Fruit fly (Drosophila melanogaster) whole organism, wandering third instar larva: ENCODE data around the gene ph-d.

Source experiments
- Abd-B ChIP-seq: fragments of >200 bp; optimal IDR thresholded peaks from 2 replicates; lab custom pipeline; 2017; ENCODE audit warnings: missing biosample characterization, missing genetic modification characterization
- CG32264 ChIP-seq: fragments of 200-800 bp; sonication (Bioruptor generic); optimal IDR thresholded peaks from 2 replicates; lab custom pipeline; 2016; ENCODE audit warnings: missing biosample characterization, missing genetic modification characterization
- CG9705 ChIP-seq: fragments of 200-800 bp; sonication (Bioruptor generic); optimal IDR thresholded peaks from 2 replicates; lab custom pipeline; 2018; ENCODE audit warnings: missing biosample characterization, mild to moderate bottlenecking, missing genetic modification characterization
- CrebA ChIP-seq: fragments of 200-800 bp; sonication (Bioruptor generic); optimal IDR thresholded peaks from 2 replicates; lab custom pipeline; 2016; ENCODE audit warnings: missing biosample characterization, mild to moderate bottlenecking, missing genetic modification characterization, borderline replicate concordance
- Dfd ChIP-seq: fragments of >200 bp; optimal IDR thresholded peaks from 2 replicates; lab custom pipeline; 2017; ENCODE audit warnings: missing biosample characterization, missing genetic modification characterization
- Dif ChIP-seq: fragments of 200-275, 200-300 bp; sonication (Bioruptor generic); optimal IDR thresholded peaks from 2 replicates; lab custom pipeline; 2018; ENCODE audit warnings: missing biosample characterization, missing genetic modification characterization; ENCODE audit not compliant: partially characterized antibody
- GATAd ChIP-seq: sonication (Bioruptor generic); optimal IDR thresholded peaks from 2 replicates; lab custom pipeline; 2016; ENCODE audit warnings: missing biosample characterization, missing genetic modification characterization
- HLH106 ChIP-seq: fragments of 200-800 bp; optimal IDR thresholded peaks from 3 replicates; lab custom pipeline; 2019; ENCODE audit warnings: missing biosample characterization, mild to moderate bottlenecking, missing genetic modification characterization, moderate library complexity
- Hnf4 ChIP-seq: fragments of 200-800 bp; sonication (Bioruptor generic); optimal IDR thresholded peaks from 2 replicates; lab custom pipeline; 2016; ENCODE audit warnings: missing biosample characterization, mild to moderate bottlenecking, missing genetic modification characterization
- Hr78 ChIP-seq: fragments of >200 bp; optimal IDR thresholded peaks from 2 replicates; lab custom pipeline; 2017; ENCODE audit warnings: missing biosample characterization, missing genetic modification characterization
- Hr83 ChIP-seq: fragments of 200-300 bp; sonication (Bioruptor generic); optimal IDR thresholded peaks from 2 replicates; lab custom pipeline; 2016; ENCODE audit warnings: missing biosample characterization, mild to moderate bottlenecking, missing genetic modification characterization, moderate library complexity; ENCODE audit not compliant: poor library complexity, severe bottlenecking
- Mio ChIP-seq: sonication (Bioruptor generic); optimal IDR thresholded peaks from 2 replicates; lab custom pipeline; 2016; ENCODE audit warnings: missing biosample characterization, missing genetic modification characterization
- N ChIP-seq: fragments of >200 bp; optimal IDR thresholded peaks from 2 replicates; lab custom pipeline; 2018; ENCODE audit warnings: missing biosample characterization, missing external identifiers, missing genetic modification characterization
- OdsH ChIP-seq: fragments of 200-800 bp; sonication (Bioruptor generic); optimal IDR thresholded peaks from 2 replicates; lab custom pipeline; 2016; ENCODE audit warnings: missing biosample characterization, mild to moderate bottlenecking, missing genetic modification characterization
- Vsx2 ChIP-seq: fragments of 200-300, 225-300 bp; sonication (Bioruptor generic); optimal IDR thresholded peaks from 2 replicates; lab custom pipeline; 2018; ENCODE audit warnings: missing biosample characterization, missing genetic modification characterization; ENCODE audit not compliant: partially characterized antibody
- br ChIP-seq: fragments of 200-800 bp; sonication (Bioruptor generic); optimal IDR thresholded peaks from 2 replicates; lab custom pipeline; 2016; ENCODE audit warnings: missing biosample characterization, missing genetic modification characterization
- dl ChIP-seq, 2 experiments: fragments of 175-275, 200-275 bp in 1 of 2; fragments of 200-275 bp in 1 of 2; sonication (Bioruptor generic); optimal IDR thresholded peaks; lab custom pipeline; 2018; ENCODE audit warnings: mild to moderate bottlenecking in 2 of 2, missing biosample characterization in 2 of 2, missing genetic modification characterization in 2 of 2, moderate library complexity in 2 of 2; ENCODE audit not compliant: partially characterized antibody in 2 of 2, insufficient read depth in 1 of 2
- dmrt93B ChIP-seq: fragments of 200-800 bp; sonication (Bioruptor generic); optimal IDR thresholded peaks from 2 replicates; lab custom pipeline; 2018; ENCODE audit warnings: missing biosample characterization, mild to moderate bottlenecking, missing genetic modification characterization
- dsf ChIP-seq: sonication (Bioruptor generic); optimal IDR thresholded peaks from 2 replicates; lab custom pipeline; 2016; ENCODE audit warnings: missing biosample characterization, missing genetic modification characterization, borderline replicate concordance
- ey ChIP-seq: fragments of 200-800 bp; sonication (Bioruptor generic); optimal IDR thresholded peaks from 2 replicates; lab custom pipeline; 2016; ENCODE audit warnings: missing biosample characterization, missing genetic modification characterization
- foxo ChIP-seq, 2 experiments: fragments of 200-800 bp; sonication (Bioruptor generic); optimal IDR thresholded peaks; 2 replicates in 1 of 2; 3 replicates in 1 of 2; lab custom pipeline; 2016 to 2017; ENCODE audit warnings: missing biosample characterization in 2 of 2, missing genetic modification characterization in 2 of 2
- fru ChIP-seq: fragments of 200-800 bp; sonication (Bioruptor generic); optimal IDR thresholded peaks from 3 replicates; lab custom pipeline; 2016; ENCODE audit warnings: missing biosample characterization, mild to moderate bottlenecking, missing genetic modification characterization
- h ChIP-seq: fragments of 200-800 bp; sonication (Bioruptor generic); optimal IDR thresholded peaks from 3 replicates; lab custom pipeline; 2016; ENCODE audit warnings: missing biosample characterization, mild to moderate bottlenecking, missing genetic modification characterization
- jim ChIP-seq: fragments of 175-275, 200-325 bp; sonication (Bioruptor generic); optimal IDR thresholded peaks from 2 replicates; lab custom pipeline; 2016; ENCODE audit warnings: missing biosample characterization, mild to moderate bottlenecking, missing genetic modification characterization
- lola ChIP-seq: fragments of >200 bp; optimal IDR thresholded peaks from 2 replicates; lab custom pipeline; 2017; ENCODE audit warnings: missing biosample characterization, missing genetic modification characterization
- pan ChIP-seq: fragments of >200 bp; optimal IDR thresholded peaks from 2 replicates; lab custom pipeline; 2017
- psq ChIP-seq: fragments of 200-800 bp; sonication (Bioruptor generic); optimal IDR thresholded peaks from 3 replicates; lab custom pipeline; 2017; ENCODE audit warnings: missing biosample characterization, mild to moderate bottlenecking, missing genetic modification characterization, moderate library complexity
- rgr ChIP-seq: fragments of 200-800 bp; sonication (Bioruptor generic); optimal IDR thresholded peaks from 3 replicates; lab custom pipeline; 2016; ENCODE audit warnings: missing biosample characterization, mild to moderate bottlenecking, missing genetic modification characterization
- sage ChIP-seq: fragments of 200-800 bp; sonication (Bioruptor generic); optimal IDR thresholded peaks from 2 replicates; lab custom pipeline; 2016; ENCODE audit warnings: missing biosample characterization, mild to moderate bottlenecking, missing genetic modification characterization
- tai ChIP-seq: sonication (Bioruptor generic); optimal IDR thresholded peaks from 2 replicates; lab custom pipeline; 2016; ENCODE audit warnings: missing biosample characterization, missing genetic modification characterization
- usp ChIP-seq: fragments of >200 bp; optimal IDR thresholded peaks from 2 replicates; lab custom pipeline; 2017; ENCODE audit warnings: missing biosample characterization, missing genetic modification characterization
- woc ChIP-seq: sonication (Bioruptor generic); optimal IDR thresholded peaks from 2 replicates; lab custom pipeline; 2016; ENCODE audit warnings: missing biosample characterization, mild to moderate bottlenecking, missing genetic modification characterization

Gene ph-d

DNA sequence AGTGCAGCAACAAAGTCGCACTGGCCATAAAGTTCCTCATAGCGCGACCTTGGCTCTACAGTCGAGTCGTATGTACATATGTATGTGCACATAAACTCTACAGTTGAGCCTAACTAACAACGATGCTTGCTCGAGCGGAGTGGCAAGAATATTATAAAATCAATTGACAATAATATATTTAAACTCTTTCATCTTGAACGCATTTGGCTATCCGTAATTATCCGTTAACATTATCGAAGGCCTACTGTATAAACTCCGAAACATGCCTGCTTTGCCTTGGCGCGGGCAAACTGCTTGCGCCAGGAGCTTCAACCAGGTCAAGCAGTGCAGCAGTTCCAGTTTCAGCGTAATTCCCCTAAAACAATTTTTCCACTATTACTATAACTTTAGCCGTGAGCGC lies 14.4 kb downstream of the ph-d start:
- TF ChIP-seq psq (GFP tag; lab: Kevin White, UChicago): no peak
- no peak for TF ChIP-seq dmrt93B (GFP tag; lab: Kevin White, UChicago)
- TF ChIP-seq HLH106 (tag; lab: Kevin White, UChicago): no peak
- TF ChIP-seq h (GFP tag; lab: Kevin White, UChicago): no peak
- no peak for TF ChIP-seq lola (GFP tag; lab: Kevin White, UChicago)
- no peak for TF ChIP-seq CrebA (GFP tag; lab: Kevin White, UChicago)
- TF ChIP-seq woc (GFP tag; lab: Kevin White, UChicago): no peak
- no peak for TF ChIP-seq usp (GFP tag; lab: Kevin White, UChicago)
- TF ChIP-seq rgr: no peak

DNA sequence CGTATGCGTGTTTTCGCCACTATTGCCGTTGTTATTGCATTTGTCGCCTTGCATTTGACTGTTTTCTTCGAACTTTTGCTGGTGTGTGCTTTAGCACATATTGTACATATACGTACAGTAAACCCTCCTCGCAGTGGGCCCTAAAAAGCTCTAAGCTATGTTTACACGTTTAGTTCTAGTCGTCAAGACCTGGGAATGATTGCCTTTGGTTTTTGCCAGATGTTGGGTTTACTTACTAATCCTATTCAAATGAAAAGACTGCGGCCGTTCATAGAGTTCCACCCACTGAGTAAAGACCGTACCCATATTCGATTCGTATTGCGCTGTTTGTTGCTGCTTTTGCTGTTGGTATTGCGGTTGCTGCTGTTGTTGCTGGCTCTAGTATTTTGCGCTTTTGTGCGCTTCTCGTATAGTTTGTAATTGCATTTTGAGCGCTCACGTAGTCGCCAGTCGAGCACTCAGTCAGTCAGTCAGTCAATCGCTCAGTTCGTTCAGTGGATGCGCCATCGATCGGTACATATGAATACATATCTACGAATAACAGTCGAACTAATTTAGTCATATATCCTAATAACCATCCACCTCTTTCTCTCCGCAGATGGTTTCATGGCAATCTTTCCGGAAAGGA lies 15.2 kb downstream of the ph-d start:
- TF ChIP-seq Dfd (GFP tag; lab: Kevin White, UChicago) (no peak), fru (GFP tag; lab: Kevin White, UChicago) (no peak), OdsH (GFP tag; lab: Kevin White, UChicago) (no peak), sage (no peak), Vsx2 (GFP tag; lab: Kevin White, UChicago) (no peak), usp (GFP tag; lab: Kevin White, UChicago) (no peak)

DNA sequence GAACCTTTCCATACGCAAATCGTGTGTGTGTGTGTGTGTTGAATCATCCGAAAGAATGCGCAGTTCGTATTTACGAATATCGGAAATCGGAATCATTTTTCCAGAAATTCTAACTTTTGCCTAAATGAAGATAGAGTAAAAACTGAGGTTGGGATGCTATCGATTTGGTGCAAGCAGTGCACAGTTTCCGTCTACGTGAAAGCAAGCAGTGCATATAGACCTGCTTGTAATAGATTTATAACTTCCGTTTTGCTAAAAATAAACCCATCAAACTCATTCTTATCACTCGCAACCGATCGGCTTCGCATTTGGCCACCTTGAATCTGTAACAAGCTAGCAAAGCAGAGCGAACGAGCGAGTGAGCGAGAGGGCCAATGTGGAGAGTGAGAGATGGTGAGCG lies 16.7 kb downstream of the ph-d start:
- TF ChIP-seq foxo (GFP tag; optimal IDR thresholded peaks at IDR 0.05; lab: Kevin White, UChicago) (no peak), Dif (GFP tag; lab: Kevin White, UChicago) (no peak), CG9705 (no peak), tai (GFP tag; lab: Kevin White, UChicago) (no peak), rgr (no peak), Vsx2 (GFP tag; lab: Kevin White, UChicago) (no peak), Abd-B (GFP tag; lab: Kevin White, UChicago) (no peak), jim (no peak)

dm6 chrX:2104365-2104764 lies 18.7 kb downstream of the ph-d start:
- TF ChIP-seq Abd-B (GFP tag; lab: Kevin White, UChicago): no peak
- TF ChIP-seq Dif (GFP tag; lab: Kevin White, UChicago): no peak
- no peak for TF ChIP-seq woc (GFP tag; lab: Kevin White, UChicago)
- TF ChIP-seq, all 38 proteins: peak for 0

dm6 chrX:2103859-2104258 lies 19.2 kb downstream of the ph-d start:
- TF ChIP-seq dl (GFP tag; optimal IDR thresholded peaks at IDR 0.05; lab: Kevin White, UChicago; ENCODE audit: insufficient read depth in 1 of 2, partially characterized antibody in 2 of 2): no peak
- TF ChIP-seq, all 38 proteins: peak for 0

- TF ChIP-seq Abd-B (GFP tag; lab: Kevin White, UChicago) (no peak), Hr83 (GFP tag; lab: Kevin White, UChicago) (no peak), woc (GFP tag; lab: Kevin White, UChicago) (no peak), CG32264 (GFP tag; lab: Kevin White, UChicago) (no peak), br (GFP tag; lab: Kevin White, UChicago) (no peak), sage (no peak), N (GFP tag; lab: Kevin White, UChicago) (no peak), HLH106 (tag; lab: Kevin White, UChicago) (no peak), ey (no peak)
Observed at dm6 chrX:2098267-2098666, 24.8 kb downstream of the ph-d start.

DNA sequence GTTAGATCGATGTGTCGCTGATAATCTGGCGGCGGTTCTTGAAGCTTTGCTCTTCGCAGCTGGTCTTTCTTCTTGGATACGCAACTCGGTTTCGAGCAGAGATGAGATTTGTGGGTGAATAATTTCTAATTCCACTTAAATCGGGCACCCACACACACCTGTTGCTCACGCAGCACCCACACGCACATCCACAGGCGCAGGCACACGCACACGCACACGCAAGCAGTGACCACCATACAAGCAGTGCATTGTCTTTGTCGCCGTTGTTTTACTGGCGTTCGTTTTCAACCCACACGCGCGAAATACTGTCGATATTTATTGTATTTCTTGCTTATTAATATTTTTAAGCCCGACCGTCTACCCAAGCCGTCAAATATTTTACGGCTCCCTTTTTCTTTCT lies 26.7 kb downstream of the ph-d start:
- TF ChIP-seq N (GFP tag; lab: Kevin White, UChicago) (no peak), Hr78 (GFP tag; lab: Kevin White, UChicago) (no peak), usp (GFP tag; lab: Kevin White, UChicago) (no peak), CG32264 (GFP tag; lab: Kevin White, UChicago) (no peak), ey (no peak), woc (GFP tag; lab: Kevin White, UChicago) (no peak), dmrt93B (GFP tag; lab: Kevin White, UChicago) (no peak), GATAd (GFP tag; lab: Kevin White, UChicago) (no peak), dsf (GFP tag; lab: Kevin White, UChicago) (no peak), lola (GFP tag; lab: Kevin White, UChicago) (no peak), pan (lab: Kevin White, UChicago) (no peak), sage (no peak), Hnf4 (GFP tag; lab: Kevin White, UChicago) (no peak), HLH106 (tag; lab: Kevin White, UChicago) (no peak), br (GFP tag; lab: Kevin White, UChicago) (no peak), Mio (no peak), psq (GFP tag; lab: Kevin White, UChicago) (no peak), rgr (no peak), Vsx2 (GFP tag; lab: Kevin White, UChicago) (no peak)
